Fruit fly (Drosophila melanogaster) whole organism, embryonic: ENCODE results near the gene CG31798.

Experiments used
- Asciz ChIP-seq: fragments of 200-800 bp; sonication (Bioruptor generic); optimal IDR thresholded peaks from 2 replicates; lab custom pipeline; 2017; ENCODE audit warnings: missing biosample characterization, mild to moderate bottlenecking, missing genetic modification characterization, missing genetic modification reagents
- C15 ChIP-seq: fragments of 200-800 bp; sonication (Bioruptor generic); IDR thresholded peaks from 3 replicates; pipeline ENCODE4 v1.3.6; 2022; ENCODE audit warnings: missing biosample characterization, missing genetic modification characterization
- CG1024 ChIP-seq: fragments of 200-800 bp; sonication (Bioruptor generic); IDR thresholded peaks from 2 replicates; pipeline ENCODE4 v1.3.6; 2022; ENCODE audit warnings: missing biosample characterization, missing genetic modification characterization
- CG10462 ChIP-seq: fragments of 200-800 bp; sonication (Bioruptor generic); optimal IDR thresholded peaks from 2 replicates; lab custom pipeline; 2016; ENCODE audit warnings: missing biosample characterization, missing genetic modification characterization
- CG10979 ChIP-seq: fragments of 200-800 bp; sonication (Bioruptor generic); optimal IDR thresholded peaks from 2 replicates; lab custom pipeline; 2018; ENCODE audit warnings: missing biosample characterization, mild to moderate bottlenecking, missing genetic modification characterization, moderate library complexity
- CG11696 ChIP-seq: fragments of 200-800 bp; sonication (Bioruptor generic); IDR thresholded peaks from 2 replicates; pipeline ENCODE4 v1.3.6; 2022; ENCODE audit warnings: missing biosample characterization, missing genetic modification characterization
- CG11723 ChIP-seq: fragments of 200-800 bp; sonication (Bioruptor generic); optimal IDR thresholded peaks from 2 replicates; lab custom pipeline; 2017; ENCODE audit warnings: missing biosample characterization, mild to moderate bottlenecking, missing genetic modification characterization
- CG12942 ChIP-seq: fragments of 200-800 bp; sonication (Bioruptor generic); optimal IDR thresholded peaks from 3 replicates; lab custom pipeline; 2016; ENCODE audit warnings: missing biosample characterization, missing genetic modification characterization
- CG14014 ChIP-seq: fragments of 200-800 bp; sonication (Bioruptor generic); IDR thresholded peaks from 2 replicates; pipeline ENCODE4 v1.3.6; 2022; ENCODE audit warnings: missing biosample characterization, missing genetic modification characterization
- CG17568 ChIP-seq: fragments of 200-800 bp; sonication (Bioruptor generic); optimal IDR thresholded peaks from 2 replicates; lab custom pipeline; 2018; ENCODE audit warnings: missing biosample characterization, mild to moderate bottlenecking, missing genetic modification characterization, moderate library complexity
- CG2129 ChIP-seq: fragments of 200-800 bp; sonication (Bioruptor generic); IDR thresholded peaks from 2 replicates; pipeline ENCODE4 v1.3.6; 2022; ENCODE audit warnings: missing biosample characterization, missing genetic modification characterization; ENCODE audit not compliant: partially characterized antibody
- CG3726 ChIP-seq: fragments of 200-800 bp; sonication (Bioruptor generic); IDR thresholded peaks from 3 replicates; pipeline ENCODE4, ENCODE4 v1.3.6; 2022; ENCODE audit warnings: missing biosample characterization, missing genetic modification characterization
- CG4282 ChIP-seq: fragments of 200-800 bp; sonication (Bioruptor generic); optimal IDR thresholded peaks from 2 replicates; lab custom pipeline; 2016; ENCODE audit warnings: missing biosample characterization, missing genetic modification characterization
- CG6765 ChIP-seq: fragments of 200-800 bp; sonication (Bioruptor generic); optimal IDR thresholded peaks from 3 replicates; lab custom pipeline; 2017; ENCODE audit warnings: missing biosample characterization, mild to moderate bottlenecking, missing genetic modification characterization
- CG6854 ChIP-seq: fragments of 200-800 bp; sonication (Bioruptor generic); optimal IDR thresholded peaks from 3 replicates; lab custom pipeline; 2017; ENCODE audit warnings: missing biosample characterization, mild to moderate bottlenecking, missing genetic modification characterization
- CG9609 ChIP-seq: fragments of 200-800 bp; sonication (Bioruptor generic); optimal IDR thresholded peaks from 3 replicates; lab custom pipeline; 2016; ENCODE audit warnings: missing biosample characterization, missing genetic modification characterization
- HLH54F ChIP-seq: fragments of 200-800 bp; sonication (Bioruptor generic); optimal IDR thresholded peaks from 3 replicates; lab custom pipeline; 2016; ENCODE audit warnings: missing biosample characterization, missing genetic modification characterization
- HLHmδ ChIP-seq: fragments of 200-800 bp; sonication (Bioruptor generic); optimal IDR thresholded peaks from 2 replicates; lab custom pipeline; 2018; ENCODE audit warnings: missing biosample characterization, mild to moderate bottlenecking, missing genetic modification characterization, moderate library complexity
- Hsf ChIP-seq: fragments of 200-800 bp; sonication (Bioruptor generic); optimal IDR thresholded peaks from 3 replicates; lab custom pipeline; 2016; ENCODE audit warnings: missing biosample characterization, missing genetic modification characterization
- NC2β ChIP-seq: fragments of 200-800 bp; sonication (Bioruptor generic); optimal IDR thresholded peaks from 2 replicates; lab custom pipeline; 2016; ENCODE audit warnings: missing biosample characterization, missing genetic modification characterization
- Neu2 ChIP-seq: fragments of 200-800 bp; sonication (Bioruptor generic); optimal IDR thresholded peaks from 3 replicates; lab custom pipeline; 2016; ENCODE audit warnings: missing biosample characterization, missing genetic modification characterization, borderline replicate concordance
- Oaz ChIP-seq: fragments of 200-800 bp; sonication (Bioruptor generic); IDR thresholded peaks from 2 replicates; pipeline ENCODE4 v1.3.6; 2022; ENCODE audit warnings: missing biosample characterization, missing genetic modification characterization
- Tbp ChIP-seq: fragments of >200 bp; optimal IDR thresholded peaks from 2 replicates; lab custom pipeline; 2018; ENCODE audit warnings: missing biosample characterization, missing genetic modification characterization
- Usf ChIP-seq: fragments of 200-800 bp; sonication (Bioruptor generic); optimal IDR thresholded peaks from 2 replicates; lab custom pipeline; 2017; ENCODE audit warnings: missing genotype, missing biosample characterization, missing genetic modification characterization
- amos ChIP-seq: fragments of 200-800 bp; sonication (Bioruptor generic); IDR thresholded peaks from 2 replicates; pipeline ENCODE4 v1.3.6; 2022; ENCODE audit warnings: missing biosample characterization, missing genetic modification characterization; ENCODE audit not compliant: partially characterized antibody
- cad ChIP-seq: fragments of >200 bp; optimal IDR thresholded peaks from 2 replicates; lab custom pipeline; 2017; ENCODE audit warnings: missing biosample characterization, missing genetic modification characterization
- cato ChIP-seq: fragments of 200-800 bp; sonication (Bioruptor generic); optimal IDR thresholded peaks from 2 replicates; lab custom pipeline; 2016; ENCODE audit warnings: missing biosample characterization, missing genetic modification characterization, borderline replicate concordance
- danr ChIP-seq: fragments of 200-800 bp; sonication (Bioruptor generic); IDR thresholded peaks from 2 replicates; pipeline ENCODE4 v1.3.6; 2022; ENCODE audit warnings: missing biosample characterization, missing genetic modification characterization
- dati ChIP-seq: fragments of 200-800 bp; sonication (Bioruptor generic); IDR thresholded peaks from 2 replicates; pipeline ENCODE4 v1.3.6; 2022; ENCODE audit warnings: missing biosample characterization, missing genetic modification characterization
- dm ChIP-seq: fragments of 200-800 bp; sonication (Bioruptor generic); optimal IDR thresholded peaks from 3 replicates; lab custom pipeline; 2016; ENCODE audit warnings: missing biosample characterization, missing genetic modification characterization
- dysf ChIP-seq: fragments of 200-800 bp; sonication (Bioruptor generic); IDR thresholded peaks from 3 replicates; pipeline ENCODE4 v1.3.6; 2022; ENCODE audit warnings: missing biosample characterization, missing genetic modification characterization
- gcm2 ChIP-seq: fragments of 200-800 bp; sonication (Bioruptor generic); optimal IDR thresholded peaks from 2 replicates; lab custom pipeline; 2016; ENCODE audit warnings: missing biosample characterization, missing genetic modification characterization
- grau ChIP-seq: fragments of 200-800 bp; optimal IDR thresholded peaks from 3 replicates; lab custom pipeline; 2019; ENCODE audit warnings: missing biosample characterization, mild to moderate bottlenecking, missing genetic modification characterization, moderate library complexity
- gt ChIP-seq: fragments of 200-800 bp; sonication (Bioruptor generic); IDR thresholded peaks from 2 replicates; pipeline ENCODE4 v1.3.6; 2022; ENCODE audit warnings: missing biosample characterization, missing genetic modification characterization
- jing ChIP-seq: fragments of 200-800 bp; sonication (Bioruptor generic); optimal IDR thresholded peaks from 2 replicates; lab custom pipeline; 2018; ENCODE audit warnings: missing biosample characterization, mild to moderate bottlenecking, missing genetic modification characterization
- jumu ChIP-seq: fragments of 200-800 bp; sonication (Bioruptor generic); optimal IDR thresholded peaks from 3 replicates; lab custom pipeline; 2016; ENCODE audit warnings: missing biosample characterization, missing genetic modification characterization
- kay ChIP-seq: fragments of 200-800 bp; sonication (Bioruptor generic); optimal IDR thresholded peaks from 2 replicates; lab custom pipeline; 2016; ENCODE audit warnings: missing biosample characterization, missing genetic modification characterization
- klu ChIP-seq: fragments of 200-800 bp; sonication (Bioruptor generic); IDR thresholded peaks from 2 replicates; pipeline ENCODE4 v1.3.6; 2022; ENCODE audit warnings: missing biosample characterization, missing genetic modification characterization
- kni ChIP-seq: fragments of 200-800 bp; sonication (Bioruptor generic); optimal IDR thresholded peaks from 3 replicates; lab custom pipeline; 2017; ENCODE audit warnings: mild to moderate bottlenecking, missing biosample characterization, missing genetic modification reagents, missing genetic modification characterization
- lbe ChIP-seq: fragments of 200-800 bp; sonication (Bioruptor generic); optimal IDR thresholded peaks from 2 replicates; lab custom pipeline; 2016; ENCODE audit warnings: missing biosample characterization, mild to moderate bottlenecking, missing genetic modification characterization
- luna ChIP-seq: fragments of 200-800 bp; sonication (Bioruptor generic); optimal IDR thresholded peaks from 2 replicates; lab custom pipeline; 2016; ENCODE audit warnings: missing biosample characterization, missing genetic modification characterization
- nerfin-2 ChIP-seq: fragments of 200-800 bp; sonication (Bioruptor generic); IDR thresholded peaks from 2 replicates; pipeline ENCODE4 v1.3.6; 2022; ENCODE audit warnings: missing biosample characterization, missing genetic modification characterization; ENCODE audit not compliant: partially characterized antibody
- pros ChIP-seq: fragments of 200-800 bp; sonication (Bioruptor generic); optimal IDR thresholded peaks from 3 replicates; lab custom pipeline; 2019; ENCODE audit warnings: missing biosample characterization, mild to moderate bottlenecking, missing genetic modification characterization, moderate library complexity
- run ChIP-seq: fragments of 200-800 bp; sonication (Bioruptor generic); optimal IDR thresholded peaks from 3 replicates; lab custom pipeline; 2018; ENCODE audit warnings: missing biosample characterization, mild to moderate bottlenecking, missing genetic modification characterization
- schlank ChIP-seq: fragments of 200-800 bp; sonication (Bioruptor generic); optimal IDR thresholded peaks from 2 replicates; lab custom pipeline; 2018; ENCODE audit warnings: missing biosample characterization, mild to moderate bottlenecking, missing genetic modification characterization
- scrt ChIP-seq: fragments of 200-800 bp; sonication (Bioruptor generic); optimal IDR thresholded peaks from 2 replicates; lab custom pipeline; 2018; ENCODE audit warnings: missing biosample characterization, mild to moderate bottlenecking, missing genetic modification characterization, moderate library complexity
- sd ChIP-seq: fragments of 200-800 bp; sonication (Bioruptor generic); optimal IDR thresholded peaks from 3 replicates; lab custom pipeline; 2018; ENCODE audit warnings: missing biosample characterization, mild to moderate bottlenecking, missing genetic modification characterization, moderate library complexity
- shn ChIP-seq: fragments of 200-800 bp; sonication (Bioruptor generic); optimal IDR thresholded peaks from 3 replicates; lab custom pipeline; 2016; ENCODE audit warnings: missing biosample characterization, missing genetic modification characterization
- sim ChIP-seq: fragments of 200-800 bp; sonication (Bioruptor generic); IDR thresholded peaks from 2 replicates; pipeline ENCODE4 v1.3.6; 2022; ENCODE audit warnings: missing biosample characterization, missing genetic modification characterization
- toy ChIP-seq: fragments of 200-800 bp; sonication (Bioruptor generic); IDR thresholded peaks from 2 replicates; pipeline ENCODE4 v1.3.6; 2022; ENCODE audit warnings: missing biosample characterization, missing genetic modification characterization
- trh ChIP-seq: fragments of 200-800 bp; sonication (Bioruptor generic); optimal IDR thresholded peaks from 2 replicates; lab custom pipeline; 2016; ENCODE audit warnings: missing biosample characterization, missing genetic modification characterization
- zen2 ChIP-seq: fragments of 200-800 bp; sonication (Bioruptor generic); IDR thresholded peaks from 3 replicates; pipeline ENCODE4 v1.3.6; 2022; ENCODE audit warnings: missing biosample characterization, missing genetic modification characterization; ENCODE audit not compliant: partially characterized antibody

The CG31798 gene

DNA sequence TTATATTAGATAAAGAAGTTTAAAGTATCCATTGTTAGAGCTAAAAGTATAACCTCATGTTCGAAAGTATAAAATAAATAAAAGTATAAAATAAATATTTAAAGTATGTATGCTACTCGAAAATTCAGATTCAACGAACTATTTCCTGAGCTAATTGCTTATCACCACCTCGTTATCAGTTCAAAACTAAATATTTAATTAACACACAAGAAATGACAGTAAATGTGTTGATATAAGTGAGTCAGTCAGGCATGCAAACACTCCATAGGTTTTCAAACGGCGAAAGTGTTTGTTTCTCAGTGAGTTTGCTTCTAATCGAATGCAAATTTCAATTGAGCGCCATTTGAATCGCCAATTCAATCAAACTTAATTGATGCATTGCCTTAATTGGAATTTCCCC, 40.3 kb downstream of the CG31798 start (continued):
- TF ChIP-seq CG1024 (GFP tag; lab: Robert Waterston, UW), result peak; percentile 30; the same call in 1 of the 2 replicates
- no peak for TF ChIP-seq sim
- TF ChIP-seq dysf (GFP tag; lab: Robert Waterston, UW), result no peak
- TF ChIP-seq Usf (GFP tag; lab: Kevin White, UChicago), result no peak
- no peak for TF ChIP-seq schlank (tag; lab: Kevin White, UChicago)
- TF ChIP-seq kni (GFP tag; lab: Kevin White, UChicago), result peak; percentile 52
- no peak for TF ChIP-seq trh (GFP tag; lab: Kevin White, UChicago)
- TF ChIP-seq NC2β (GFP tag; lab: Kevin White, UChicago), result peak; percentile 15
- TF ChIP-seq pros, result no peak
- peak; percentile 8 for TF ChIP-seq CG12942 (GFP tag; lab: Kevin White, UChicago)
- no peak for TF ChIP-seq lbe (GFP tag; lab: Kevin White, UChicago)
- peak; percentile 55 for TF ChIP-seq CG6854
- TF ChIP-seq jumu (GFP tag; lab: Kevin White, UChicago), result no peak
- no peak for TF ChIP-seq CG14014 (GFP tag; lab: Robert Waterston, UW)
- peak; percentile 43 for TF ChIP-seq scrt (GFP tag; lab: Kevin White, UChicago)
- TF ChIP-seq Neu2 (GFP tag; lab: Kevin White, UChicago), result no peak
- no peak for TF ChIP-seq dati
- TF ChIP-seq shn (GFP tag; lab: Kevin White, UChicago), result no peak
- TF ChIP-seq gt (GFP tag; lab: Robert Waterston, UW), result no peak
- TF ChIP-seq Hsf (GFP tag; lab: Kevin White, UChicago), result no peak
- TF ChIP-seq danr, result no peak
- TF ChIP-seq toy (GFP tag; lab: Robert Waterston, UW), result no peak
- TF ChIP-seq CG9609, result no peak
- TF ChIP-seq C15 (GFP tag; lab: Robert Waterston, UW), result no peak
- TF ChIP-seq Asciz (GFP tag; lab: Kevin White, UChicago), result peak; percentile 88
- no peak for TF ChIP-seq gcm2 (GFP tag; lab: Kevin White, UChicago)
- TF ChIP-seq grau, result peak; percentile 21
- no peak for TF ChIP-seq CG17568
- no peak for TF ChIP-seq zen2
- TF ChIP-seq HLHmδ (GFP tag; lab: Kevin White, UChicago), result peak; percentile 73
- no peak for TF ChIP-seq cato (GFP tag; lab: Kevin White, UChicago)
- no peak for TF ChIP-seq run (tag; lab: Kevin White, UChicago)
- TF ChIP-seq klu (GFP tag; lab: Robert Waterston, UW), result no peak
- no peak for TF ChIP-seq kay
- TF ChIP-seq CG4282, result no peak
- peak; percentile 20 for TF ChIP-seq CG10979
- peak; percentile 55 for TF ChIP-seq sd (tag; lab: Kevin White, UChicago)
- TF ChIP-seq HLH54F, result no peak
- TF ChIP-seq luna (GFP tag; lab: Kevin White, UChicago), result no peak
- no peak for TF ChIP-seq dm (GFP tag; lab: Kevin White, UChicago)
- TF ChIP-seq CG3726 (GFP tag; lab: Robert Waterston, UW), result no peak
- peak; percentile 32 for TF ChIP-seq CG6765 (GFP tag; lab: Kevin White, UChicago)
- TF ChIP-seq jing (GFP tag; lab: Kevin White, UChicago), result no peak
- TF ChIP-seq CG2129 (GFP tag; lab: Robert Waterston, UW), result no peak
- no peak for TF ChIP-seq amos (GFP tag; lab: Robert Waterston, UW)
- no peak for TF ChIP-seq Oaz (GFP tag; lab: Robert Waterston, UW)
- no peak for TF ChIP-seq CG11696 (GFP tag; lab: Robert Waterston, UW)
- TF ChIP-seq cad (GFP tag; lab: Kevin White, UChicago), result no peak
- peak; percentile 28 for TF ChIP-seq CG11723 (GFP tag; lab: Kevin White, UChicago)
- TF ChIP-seq nerfin-2 (GFP tag; lab: Robert Waterston, UW), result no peak
- TF ChIP-seq CG10462, result no peak
- no peak for TF ChIP-seq Tbp (GFP tag; lab: Kevin White, UChicago)
